Worm (Caenorhabditis elegans) whole organism, L4 larva: ENCODE results near the gene C45G9.12.

Experiments
- D1046.2 ChIP-seq: fragments of 200-800 bp; sonication (Bioruptor generic); IDR thresholded peaks from 2 replicates; pipeline ENCODE4 v1.3.6; 2022; ENCODE audit warnings: missing genetic modification characterization, missing compliant biosample characterization
- F26F4.8 ChIP-seq: fragments of 200-800 bp; sonication (Bioruptor generic); conservative IDR thresholded peaks from 2 replicates; pipeline ENCODE4 v1.3.6; 2022; ENCODE audit warnings: missing genetic modification characterization, missing compliant biosample characterization
- F37D6.2 ChIP-seq: sonication (generic microtip); optimal IDR thresholded peaks from 2 replicates; lab custom pipeline; 2016; ENCODE audit warnings: mild to moderate bottlenecking, missing genetic modification characterization, missing compliant biosample characterization
- F44E2.7 ChIP-seq: fragments of 200-800 bp; sonication (Bioruptor generic); IDR thresholded peaks from 2 replicates; pipeline ENCODE4 v2.1.2; 2022; ENCODE audit warnings: missing genetic modification characterization, missing compliant biosample characterization
- R02D3.7 ChIP-seq: fragments of 150-350 bp; sonication (generic microtip); optimal IDR thresholded peaks from 3 replicates; lab custom pipeline; 2014; ENCODE audit warnings: missing biosample characterization, missing genetic modification characterization
- Y75B8A.6 ChIP-seq: fragments of 200-800 bp; sonication (Bioruptor generic); IDR thresholded peaks from 2 replicates; pipeline ENCODE4 v1.3.6; 2022; ENCODE audit warnings: missing genetic modification reagents, missing genetic modification characterization, missing compliant biosample characterization
- ZK546.5 ChIP-seq, 2 experiments: sonication (generic microtip); optimal IDR thresholded peaks; 2 replicates each; lab custom pipeline; 2017; ENCODE audit warnings: missing biosample characterization in 2 of 2, missing genetic modification characterization in 2 of 2
- aha-1 ChIP-seq: fragments of 150-350 bp; peaks from one replicate; lab custom pipeline; 2014; ENCODE audit warnings: missing biosample characterization, missing genetic modification characterization
- aly-2 ChIP-seq: sonication (generic microtip); optimal IDR thresholded peaks from 2 replicates; lab custom pipeline; 2018; ENCODE audit warnings: missing biosample characterization, missing genetic modification characterization
- ama-1 ChIP-seq: fragments of 150-350 bp; optimal IDR thresholded peaks from 2 replicates; lab custom pipeline; 2014; ENCODE audit warnings: inconsistent platforms, mixed read lengths
- arid-1 ChIP-seq: fragments of 200-800 bp; sonication (Bioruptor generic); conservative IDR thresholded peaks from 2 replicates; pipeline ENCODE4 v1.3.6; 2022; ENCODE audit warnings: missing genetic modification reagents, missing genetic modification characterization, missing compliant biosample characterization
- ceh-44 ChIP-seq: fragments of 200-800 bp; sonication (Bioruptor generic); IDR thresholded peaks from 2 replicates; pipeline ENCODE4 v1.3.6; 2022; ENCODE audit warnings: missing genetic modification reagents, missing genetic modification characterization, missing compliant biosample characterization
- cey-2 ChIP-seq: sonication (generic microtip); optimal IDR thresholded peaks from 3 replicates; lab custom pipeline; 2017; ENCODE audit warnings: missing genetic modification characterization, mild to moderate bottlenecking, missing compliant biosample characterization, antibody characterized with exemption, borderline replicate concordance; ENCODE audit not compliant: insufficient read depth
- daf-16 ChIP-seq, 3 experiments: sonication (generic microtip); optimal IDR thresholded peaks; 2 replicates each; lab custom pipeline; 2016 to 2017; ENCODE audit warnings: missing genetic modification characterization in 3 of 3, missing genetic modification reagents in 3 of 3, mild to moderate bottlenecking in 2 of 3, missing compliant biosample characterization in 2 of 3, missing biosample characterization in 1 of 3, moderate library complexity in 1 of 3
- daf-19 ChIP-seq: fragments of 200-800 bp; sonication (Bioruptor generic); conservative IDR thresholded peaks from 2 replicates; pipeline ENCODE4 v1.3.6; 2022; ENCODE audit warnings: missing genetic modification characterization, missing compliant biosample characterization
- dmd-6 ChIP-seq: fragments of 200-800 bp; sonication (Bioruptor generic); IDR thresholded peaks from 2 replicates; pipeline ENCODE4 v1.3.6; 2022; ENCODE audit warnings: missing genetic modification reagents, missing genetic modification characterization, missing compliant biosample characterization
- fkh-10 ChIP-seq: fragments of 150-350 bp; optimal IDR thresholded peaks from 2 replicates; lab custom pipeline; 2014; ENCODE audit warnings: missing biosample characterization, missing genetic modification reagents, missing genetic modification characterization
- hif-1 ChIP-seq, 2 experiments: sonication (generic microtip); optimal IDR thresholded peaks; 2 replicates each; lab custom pipeline; 2016 to 2017; ENCODE audit warnings: missing compliant biosample characterization in 2 of 2, missing genetic modification characterization in 2 of 2, missing genetic modification reagents in 2 of 2, missing genotype in 2 of 2, mild to moderate bottlenecking in 1 of 2
- hlh-30 ChIP-seq: sonication (generic microtip); optimal IDR thresholded peaks from 2 replicates; lab custom pipeline; 2017; ENCODE audit warnings: antibody characterized with exemption, mild to moderate bottlenecking, missing genetic modification characterization, missing compliant biosample characterization; ENCODE audit not compliant: insufficient read depth
- jun-1 ChIP-seq: fragments of 150-350 bp; optimal IDR thresholded peaks from 2 replicates; lab custom pipeline; 2014; ENCODE audit warnings: missing biosample characterization, missing genetic modification reagents, missing genetic modification characterization
- lin-1 ChIP-seq: fragments of 200-800 bp; sonication (Bioruptor generic); IDR thresholded peaks from 2 replicates; pipeline ENCODE4 v1.3.6; 2022; ENCODE audit warnings: missing genetic modification reagents, missing genetic modification characterization, missing compliant biosample characterization
- lin-15B ChIP-seq: fragments of 150-350 bp; sonication (generic microtip); optimal IDR thresholded peaks from 3 replicates; lab custom pipeline; 2014; ENCODE audit warnings: missing biosample characterization, missing genetic modification characterization
- lin-29 ChIP-seq: fragments of 200-800 bp; sonication (Bioruptor generic); IDR thresholded peaks from 2 replicates; pipeline ENCODE4 v1.3.6; 2022; ENCODE audit warnings: missing genetic modification reagents, missing genetic modification characterization, missing compliant biosample characterization
- lin-39 ChIP-seq: fragments of 150-350 bp; optimal IDR thresholded peaks from 2 replicates; lab custom pipeline; 2014; ENCODE audit warnings: missing biosample characterization, missing genetic modification reagents, missing genetic modification characterization
- lsy-2 ChIP-seq, 2 experiments: fragments of 150-350 bp in 1 of 2; sonication (generic microtip) in 1 of 2; optimal IDR thresholded peaks; 2 replicates each; lab custom pipeline; 2014 to 2017; ENCODE audit warnings: missing biosample characterization in 2 of 2, missing genetic modification characterization in 2 of 2
- madf-9 ChIP-seq: fragments of 200-800 bp; sonication (Bioruptor generic); conservative IDR thresholded peaks from 2 replicates; pipeline ENCODE4 v1.3.6; 2022; ENCODE audit warnings: missing genetic modification reagents, missing genetic modification characterization, missing compliant biosample characterization
- mdt-29 ChIP-seq: fragments of 200-800 bp; sonication (Bioruptor generic); IDR thresholded peaks from 2 replicates; pipeline ENCODE4 v1.3.6; 2022; ENCODE audit warnings: missing genetic modification reagents, missing genetic modification characterization, missing compliant biosample characterization
- mxl-2 ChIP-seq: fragments of 200-800 bp; sonication (Bioruptor generic); conservative IDR thresholded peaks from 2 replicates; pipeline ENCODE4 v1.3.6; 2022; ENCODE audit warnings: missing genetic modification reagents, missing genetic modification characterization, missing compliant biosample characterization
- nhr-10 ChIP-seq: fragments of 150-350 bp; optimal IDR thresholded peaks from 2 replicates; lab custom pipeline; 2014; ENCODE audit warnings: missing biosample characterization, missing genetic modification characterization
- nhr-102 ChIP-seq: sonication (generic microtip); optimal IDR thresholded peaks from 2 replicates; lab custom pipeline; 2016; ENCODE audit warnings: mild to moderate bottlenecking, missing genetic modification characterization, moderate library complexity, missing compliant biosample characterization
- nhr-11 ChIP-seq: fragments of 150-350 bp; optimal IDR thresholded peaks from 2 replicates; lab custom pipeline; 2014; ENCODE audit warnings: missing biosample characterization, missing genetic modification characterization
- nhr-111 ChIP-seq: fragments of 200-800 bp; sonication (Bioruptor generic); optimal IDR thresholded peaks from 2 replicates; lab custom pipeline; 2018; ENCODE audit warnings: mild to moderate bottlenecking, missing genetic modification characterization, missing compliant biosample characterization
- nhr-237 ChIP-seq: sonication (generic microtip); optimal IDR thresholded peaks from 2 replicates; lab custom pipeline; 2017; ENCODE audit warnings: missing biosample characterization, missing genetic modification characterization
- nhr-25 ChIP-seq: sonication (generic microtip); optimal IDR thresholded peaks from 2 replicates; lab custom pipeline; 2017; ENCODE audit warnings: missing genetic modification characterization, mild to moderate bottlenecking, missing compliant biosample characterization, antibody characterized with exemption, moderate library complexity, borderline replicate concordance; ENCODE audit not compliant: insufficient read depth
- nhr-77 ChIP-seq: fragments of 150-350 bp; optimal IDR thresholded peaks from 2 replicates; lab custom pipeline; 2014; ENCODE audit warnings: missing biosample characterization, missing genetic modification characterization
- pqm-1 ChIP-seq: sonication (generic microtip); optimal IDR thresholded peaks from 2 replicates; lab custom pipeline; 2017; ENCODE audit warnings: missing biosample characterization, missing genetic modification characterization
- rbr-2 ChIP-seq: sonication (generic microtip); optimal IDR thresholded peaks from 2 replicates; lab custom pipeline; 2016; ENCODE audit warnings: missing genotype, missing genetic modification characterization, missing compliant biosample characterization
- set-16 ChIP-seq: fragments of 200-800 bp; sonication (Bioruptor generic); IDR thresholded peaks from 2 replicates; pipeline ENCODE4 v1.3.6; 2022; ENCODE audit warnings: missing genetic modification reagents, missing genetic modification characterization, missing compliant biosample characterization
- skn-1 ChIP-seq: fragments of 150-350 bp; optimal IDR thresholded peaks from 2 replicates; lab custom pipeline; 2014; ENCODE audit warnings: missing biosample characterization, missing genetic modification characterization
- snpc-1.2 ChIP-seq: fragments of 200-800 bp; sonication (Bioruptor generic); IDR thresholded peaks from 2 replicates; pipeline ENCODE4 v1.3.6; 2022; ENCODE audit warnings: missing genetic modification reagents, missing genetic modification characterization, missing compliant biosample characterization
- snpc-4 ChIP-seq: fragments of 150-350 bp; optimal IDR thresholded peaks from 2 replicates; lab custom pipeline; 2014; ENCODE audit warnings: missing biosample characterization, missing genetic modification characterization
- spr-3 ChIP-seq: fragments of 200-800 bp; sonication (Bioruptor generic); optimal IDR thresholded peaks from 2 replicates; lab custom pipeline; 2018; ENCODE audit warnings: mild to moderate bottlenecking, missing genetic modification characterization, missing compliant biosample characterization
- tag-97 ChIP-seq: fragments of 200-800 bp; sonication (Bioruptor generic); IDR thresholded peaks from 2 replicates; pipeline ENCODE4 v1.3.6; 2022; ENCODE audit warnings: missing genetic modification characterization, missing compliant biosample characterization
- vab-7 ChIP-seq: fragments of 200-800 bp; sonication (Bioruptor generic); IDR thresholded peaks from 2 replicates; pipeline ENCODE4 v1.3.6; 2022; ENCODE audit warnings: missing genetic modification reagents, missing genetic modification characterization, missing compliant biosample characterization
- zag-1 ChIP-seq: fragments of 150-350 bp; optimal IDR thresholded peaks from 2 replicates; lab custom pipeline; 2014; ENCODE audit warnings: missing biosample characterization, missing genetic modification characterization
- zfp-2 ChIP-seq: sonication (generic microtip); optimal IDR thresholded peaks from 2 replicates; lab custom pipeline; 2016; ENCODE audit warnings: mild to moderate bottlenecking, missing genetic modification characterization, missing compliant biosample characterization
- zip-11 ChIP-seq: fragments of 200-800 bp; sonication (Bioruptor generic); IDR thresholded peaks from 2 replicates; pipeline ENCODE4 v1.3.6; 2022; ENCODE audit warnings: missing genetic modification characterization, missing compliant biosample characterization

Gene C45G9.12

ce11 chrIII:5071509-5071908, at the start of gene C45G9.12:
Gene C45G9.12, minus strand, starts transcription at chrIII:5071609.
- no peak for TF ChIP-seq mdt-29
- TF ChIP-seq nhr-10 (tag; lab: Kevin White, UChicago): no peak
- no peak for TF ChIP-seq skn-1
- TF ChIP-seq daf-19 (GFP tag; lab: Robert Waterston, UW): no peak
- TF ChIP-seq Y75B8A.6 (GFP tag; lab: Robert Waterston, UW): no peak
- TF ChIP-seq dmd-6 (GFP tag; lab: Robert Waterston, UW): no peak
- TF ChIP-seq aha-1: no peak
- TF ChIP-seq ZK546.5 (tag; optimal IDR thresholded peaks at IDR 0.05; lab: Kevin White, UChicago): no peak
- no peak for TF ChIP-seq zip-11 (GFP tag; lab: Robert Waterston, UW)
- no peak for TF ChIP-seq F26F4.8 (GFP tag; lab: Robert Waterston, UW)
- TF ChIP-seq daf-16 (GFP tag; optimal IDR thresholded peaks at IDR 0.05; lab: Kevin White, UChicago): no peak
- no peak for TF ChIP-seq daf-16 (tag; optimal IDR thresholded peaks at IDR 0.05; lab: Kevin White, UChicago)
- TF ChIP-seq vab-7: no peak
- no peak for TF ChIP-seq arid-1 (GFP tag; lab: Robert Waterston, UW)
- TF ChIP-seq lin-15B: no peak
- TF ChIP-seq R02D3.7 (tag; lab: Kevin White, UChicago): no peak
- TF ChIP-seq mxl-2 (GFP tag; lab: Robert Waterston, UW): no peak
- no peak for TF ChIP-seq zag-1 (tag; lab: Kevin White, UChicago)
- no peak for TF ChIP-seq rbr-2 (tag; lab: Kevin White, UChicago)

DNA sequence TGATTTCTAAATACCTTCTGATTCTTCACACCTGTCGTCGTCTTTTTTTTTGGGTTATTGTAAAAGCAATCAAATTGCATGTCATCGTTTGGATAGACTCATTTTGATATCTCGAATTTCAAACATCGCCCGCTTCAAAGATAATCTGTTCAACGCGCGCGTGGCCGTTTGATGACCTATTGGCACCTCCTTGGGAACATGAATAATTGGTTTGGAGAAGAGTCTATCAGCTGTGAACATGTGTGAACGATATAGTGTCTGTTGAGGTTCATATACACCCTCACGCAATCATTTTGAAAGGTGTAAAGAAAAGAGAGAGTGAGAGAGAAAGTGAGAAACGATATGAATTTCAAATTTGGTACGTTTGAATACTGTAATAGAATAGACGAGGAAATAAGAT, 49.2 kb upstream of the C45G9.12 start:
- no peak for TF ChIP-seq madf-9 (GFP tag; lab: Robert Waterston, UW)
- no peak for TF ChIP-seq nhr-10 (tag; lab: Kevin White, UChicago)
- no peak for TF ChIP-seq lin-39 (tag; lab: Kevin White, UChicago)
- TF ChIP-seq aha-1: peak; percentile 74
- TF ChIP-seq nhr-25 (tag; lab: Kevin White, UChicago): no peak
- no peak for TF ChIP-seq F44E2.7 (GFP tag; lab: Robert Waterston, UW)
- no peak for TF ChIP-seq set-16
- TF ChIP-seq lin-1 (GFP tag; lab: Robert Waterston, UW): no peak

ce11 chrIII:5119063-5119462, 47.7 kb upstream of the C45G9.12 start:
- TF ChIP-seq tag-97 (GFP tag; lab: Robert Waterston, UW): no peak
- no peak for TF ChIP-seq D1046.2
- no peak for TF ChIP-seq fkh-10
- no peak for TF ChIP-seq nhr-111 (GFP tag; lab: Kevin White, UChicago)
- TF ChIP-seq madf-9 (GFP tag; lab: Robert Waterston, UW): no peak
- no peak for TF ChIP-seq nhr-102 (tag; lab: Kevin White, UChicago)
- TF ChIP-seq cey-2 (tag; lab: Kevin White, UChicago): no peak
- no peak for TF ChIP-seq ceh-44 (GFP tag; lab: Robert Waterston, UW)
- no peak for TF ChIP-seq zfp-2
- TF ChIP-seq nhr-77 (tag; lab: Kevin White, UChicago): no peak
- TF ChIP-seq lsy-2 (tag; optimal IDR thresholded peaks at IDR 0.05; lab: Kevin White, UChicago): no peak
- no peak for TF ChIP-seq daf-16 (GFP tag; optimal IDR thresholded peaks at IDR 0.05; lab: Kevin White, UChicago)
- TF ChIP-seq daf-16 (tag; optimal IDR thresholded peaks at IDR 0.05; lab: Kevin White, UChicago): no peak
- TF ChIP-seq, all 104 proteins: peak for 0

DNA sequence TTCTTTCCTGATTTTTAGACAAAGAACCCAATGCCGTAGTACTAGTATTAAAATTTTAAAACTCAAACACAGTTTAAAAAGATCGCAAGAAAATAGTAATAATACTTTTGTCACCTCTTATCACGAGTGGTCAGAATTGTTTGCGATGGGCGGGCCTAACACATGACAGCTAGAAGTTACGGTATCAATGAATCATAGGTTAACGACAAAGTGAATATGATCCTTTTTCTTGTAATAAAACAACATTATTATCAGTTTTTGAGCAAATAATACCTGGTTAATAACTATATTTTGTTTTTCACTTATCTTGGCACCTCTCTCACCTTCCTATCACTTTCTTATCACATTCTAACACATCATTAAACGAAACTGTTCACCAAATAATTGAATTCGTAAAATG, 41.6 kb upstream of the C45G9.12 start:
- TF ChIP-seq lin-29 (GFP tag; lab: Robert Waterston, UW): no peak
- TF ChIP-seq vab-7: no peak
- TF ChIP-seq hif-1 (tag; optimal IDR thresholded peaks at IDR 0.05; lab: Kevin White, UChicago): no peak
- TF ChIP-seq hlh-30: no peak
- TF ChIP-seq pqm-1: peak; percentile 12
- TF ChIP-seq nhr-237 (tag; lab: Kevin White, UChicago): no peak
- no peak for TF ChIP-seq F37D6.2 (tag; lab: Kevin White, UChicago)
- no peak for TF ChIP-seq snpc-1.2 (GFP tag; lab: Robert Waterston, UW)
- no peak for TF ChIP-seq spr-3 (GFP tag; lab: Kevin White, UChicago)
- no peak for TF ChIP-seq nhr-11 (tag; lab: Kevin White, UChicago)
- no peak for TF ChIP-seq ama-1 (lab: Kevin White, UChicago)
- TF ChIP-seq jun-1: no peak
- no peak for TF ChIP-seq F26F4.8 (GFP tag; lab: Robert Waterston, UW)
- no peak for TF ChIP-seq snpc-4
- TF ChIP-seq aly-2 (tag; lab: Kevin White, UChicago): no peak
- TF ChIP-seq fkh-10: no peak
- TF ChIP-seq dmd-6 (GFP tag; lab: Robert Waterston, UW): peak; percentile 8; the same call in 1 of the 2 replicates
- no peak for TF ChIP-seq ceh-44 (GFP tag; lab: Robert Waterston, UW)
